Fruit fly (Drosophila melanogaster): ENCODE results near the gene CG46458.

The CG46458 gene

DNA sequence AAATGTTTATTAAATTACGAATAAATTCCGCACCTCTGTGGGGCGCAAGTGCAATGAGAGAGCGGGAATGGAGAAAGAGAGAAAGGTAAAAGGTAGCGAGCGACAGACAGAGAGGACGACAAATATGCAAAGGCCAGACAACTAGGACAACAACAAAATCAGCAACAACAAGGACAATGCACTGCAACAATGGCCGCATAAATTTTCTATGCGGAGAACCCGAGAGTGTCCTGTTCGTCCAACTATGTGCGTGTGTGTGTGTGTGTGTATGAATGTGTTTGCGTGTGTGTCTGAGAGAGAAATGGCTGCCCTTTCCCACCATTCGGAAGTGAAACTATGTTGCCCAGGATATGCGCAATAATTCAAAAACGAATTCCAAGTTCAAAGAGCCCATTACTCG, 38.8 kb upstream of the CG46458 start:
- TF ChIP-seq pan (optimal IDR thresholded peaks at IDR 0.05) (no peak), CrebA (GFP tag; optimal IDR thresholded peaks at IDR 0.05; ENCODE audit: borderline replicate concordance) (no peak), Dfd (GFP tag; optimal IDR thresholded peaks at IDR 0.05) (peak; percentile 79)

dm6 chr3R:6994582-6995564, 36.7 kb upstream of the CG46458 start:
- TF ChIP-seq Hnf4 (GFP tag; optimal IDR thresholded peaks at IDR 0.05) (no peak), h (GFP tag; optimal IDR thresholded peaks at IDR 0.05) (no peak), sage (GFP tag; optimal IDR thresholded peaks at IDR 0.05) (no peak), brk (GFP tag; optimal IDR thresholded peaks at IDR 0.05) (no peak), woc (GFP tag; optimal IDR thresholded peaks at IDR 0.05) (no peak), Myc (optimal IDR thresholded peaks at IDR 0.05) (no peak), dmrt93B (GFP tag; optimal IDR thresholded peaks at IDR 0.05) (no peak), OdsH (GFP tag; optimal IDR thresholded peaks at IDR 0.05) (no peak), Abd-B (GFP tag; optimal IDR thresholded peaks at IDR 0.05) (no peak), Hr78 (GFP tag; optimal IDR thresholded peaks at IDR 0.05) (no peak), Dfd (GFP tag; optimal IDR thresholded peaks at IDR 0.05) (no peak)

- TF ChIP-seq dl (GFP tag; optimal IDR thresholded peaks at IDR 0.05; ENCODE audit: insufficient read depth in 1 of 2, partially characterized antibody in 2 of 2) (no peak), ey (GFP tag; optimal IDR thresholded peaks at IDR 0.05) (no peak), CG32264 (GFP tag; optimal IDR thresholded peaks at IDR 0.05) (no peak), br (GFP tag; optimal IDR thresholded peaks at IDR 0.05) (no peak), Abd-B (GFP tag; optimal IDR thresholded peaks at IDR 0.05) (no peak), Hr78 (GFP tag; optimal IDR thresholded peaks at IDR 0.05) (no peak), Sp1 (GFP tag; optimal IDR thresholded peaks at IDR 0.05) (no peak), psq (GFP tag; optimal IDR thresholded peaks at IDR 0.05) (peak; percentile 2), Rel (GFP tag; optimal IDR thresholded peaks at IDR 0.05) (no peak), Rel (tag; optimal IDR thresholded peaks at IDR 0.05) (no peak)
Measured at dm6 chr3R:6991888-6992287, 33.7 kb upstream of the CG46458 start.

DNA sequence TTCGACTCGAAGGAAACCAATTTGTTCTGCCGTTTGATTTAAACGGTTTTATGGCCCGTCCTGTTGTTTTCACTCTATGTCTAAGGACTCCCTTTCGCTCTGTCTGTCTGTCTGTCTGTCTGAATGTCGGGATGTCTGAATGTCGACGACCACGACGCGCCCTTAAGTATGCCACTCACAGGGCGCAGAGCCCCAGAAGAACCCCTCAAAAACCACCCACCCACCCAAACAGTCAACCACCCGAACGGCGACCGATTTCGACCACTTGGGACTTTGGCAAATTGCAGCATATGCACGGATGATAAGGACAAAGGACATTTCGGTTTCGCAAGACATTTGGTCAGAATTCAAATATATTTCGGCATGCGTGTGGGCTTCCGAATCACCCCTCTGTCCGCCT, 32.7 kb upstream of the CG46458 start:
- TF ChIP-seq fru (GFP tag; optimal IDR thresholded peaks at IDR 0.05) (no peak), Mio (GFP tag; optimal IDR thresholded peaks at IDR 0.05) (no peak), foxo (GFP tag; optimal IDR thresholded peaks at IDR 0.05) (no peak), usp (GFP tag; optimal IDR thresholded peaks at IDR 0.05) (no peak), sage (GFP tag; optimal IDR thresholded peaks at IDR 0.05) (no peak), h (GFP tag; optimal IDR thresholded peaks at IDR 0.05) (no peak), Jra (GFP tag; optimal IDR thresholded peaks at IDR 0.05) (no peak), CG32264 (GFP tag; optimal IDR thresholded peaks at IDR 0.05) (no peak), HLH106 (tag; optimal IDR thresholded peaks at IDR 0.05) (no peak), Dfd (GFP tag; optimal IDR thresholded peaks at IDR 0.05) (no peak), Vsx2 (GFP tag; optimal IDR thresholded peaks at IDR 0.05; ENCODE audit: partially characterized antibody) (no peak), jim (GFP tag; optimal IDR thresholded peaks at IDR 0.05) (no peak), dsf (GFP tag; optimal IDR thresholded peaks at IDR 0.05; ENCODE audit: borderline replicate concordance) (no peak), dmrt93B (GFP tag; optimal IDR thresholded peaks at IDR 0.05) (no peak), lola (GFP tag; optimal IDR thresholded peaks at IDR 0.05) (no peak), GATAd (GFP tag; optimal IDR thresholded peaks at IDR 0.05) (no peak), OdsH (GFP tag; optimal IDR thresholded peaks at IDR 0.05) (no peak)

dm6 chr3R:6989417-6989816, 31.2 kb upstream of the CG46458 start:
- TF ChIP-seq psq (GFP tag; optimal IDR thresholded peaks at IDR 0.05), result no peak
- no peak for TF ChIP-seq Dfd (GFP tag; optimal IDR thresholded peaks at IDR 0.05)
- no peak for TF ChIP-seq CrebA (GFP tag; optimal IDR thresholded peaks at IDR 0.05; ENCODE audit: borderline replicate concordance)
- no peak for TF ChIP-seq Mio (GFP tag; optimal IDR thresholded peaks at IDR 0.05)
- no peak for TF ChIP-seq CG32264 (GFP tag; optimal IDR thresholded peaks at IDR 0.05)
- TF ChIP-seq Jra (GFP tag; optimal IDR thresholded peaks at IDR 0.05), result no peak
- TF ChIP-seq Hr83 (GFP tag; optimal IDR thresholded peaks at IDR 0.05; ENCODE audit: poor library complexity, severe bottlenecking), result no peak
- no peak for TF ChIP-seq Dif (GFP tag; optimal IDR thresholded peaks at IDR 0.05; ENCODE audit: partially characterized antibody)
- TF ChIP-seq Vsx2 (GFP tag; optimal IDR thresholded peaks at IDR 0.05; ENCODE audit: partially characterized antibody), result no peak
- TF ChIP-seq rgr (GFP tag; optimal IDR thresholded peaks at IDR 0.05), result no peak
- TF ChIP-seq pan (optimal IDR thresholded peaks at IDR 0.05), result no peak
- no peak for TF ChIP-seq CG9705 (GFP tag; optimal IDR thresholded peaks at IDR 0.05)
- no peak for TF ChIP-seq Hnf4 (GFP tag; optimal IDR thresholded peaks at IDR 0.05)
- TF ChIP-seq usp (GFP tag; optimal IDR thresholded peaks at IDR 0.05), result no peak
- no peak for TF ChIP-seq br (GFP tag; optimal IDR thresholded peaks at IDR 0.05)
- TF ChIP-seq dmrt93B (GFP tag; optimal IDR thresholded peaks at IDR 0.05), result no peak
- TF ChIP-seq jim (GFP tag; optimal IDR thresholded peaks at IDR 0.05), result no peak
- no peak for TF ChIP-seq dsf (GFP tag; optimal IDR thresholded peaks at IDR 0.05; ENCODE audit: borderline replicate concordance)
- no peak for TF ChIP-seq woc (GFP tag; optimal IDR thresholded peaks at IDR 0.05)
- no peak for TF ChIP-seq Rel (GFP tag; optimal IDR thresholded peaks at IDR 0.05)
- TF ChIP-seq Rel (tag; optimal IDR thresholded peaks at IDR 0.05), result no peak

Data from whole organism, wandering third instar larva.